Fruit fly (Drosophila melanogaster) whole organism: ENCODE data around the gene CG9372.

Experiments used
- CG8478 ChIP-seq: fragments of >200 bp; optimal IDR thresholded peaks from 2 replicates; lab custom pipeline; 2018; ENCODE audit warnings: inconsistent platforms
- EcR ChIP-seq, 2 experiments: fragments of >200 bp; optimal IDR thresholded peaks; 2 replicates each; lab custom pipeline; 2017; ENCODE audit warnings: missing biosample characterization in 2 of 2, missing genetic modification characterization in 2 of 2, missing genetic modification reagents in 2 of 2
- pan ChIP-seq: fragments of >200 bp; optimal IDR thresholded peaks from 2 replicates; lab custom pipeline; 2017
- psq ChIP-seq: fragments of >200 bp; optimal IDR thresholded peaks from 2 replicates; lab custom pipeline; 2017

- TF ChIP-seq CG8478 (lab: Kevin White, UChicago) (no peak), psq (lab: Kevin White, UChicago) (no peak), EcR (GFP tag; optimal IDR thresholded peaks at IDR 0.05; lab: Kevin White, UChicago) (no peak), pan (lab: Kevin White, UChicago) (no peak)
Measured at dm6 chr3L:19568999-19569398, 37.0 kb upstream of the CG9372 start.
